Worm (Caenorhabditis elegans): ENCODE results near the gene Y54G2A.52.
"Not testable (repeated sequence)": the region's sequence is repeated elsewhere in the genome, so short reads cannot be mapped to it uniquely, and the experiment has no call there.

Y54G2A.52 gene

ce11 chrIV:2782793-2783540, 15.5 kb downstream of the Y54G2A.52 start, which contains the start of gene Y54G2A.12 (continued):
- TF ChIP-seq tlf-1 (GFP tag; optimal IDR thresholded peaks at IDR 0.05) (peak; percentile 53), Y79H2A.3 (GFP tag; conservative IDR thresholded peaks at IDR 0.05) (0 out of 2 replicates have a peak, but pooled peaks have one; percentile 11)

- TF ChIP-seq lir-1 (GFP tag; conservative IDR thresholded peaks at IDR 0.05); sdz-38 (tag; optimal IDR thresholded peaks at IDR 0.05); him-1 (tag; optimal IDR thresholded peaks at IDR 0.05): not testable (repeated sequence)
These were observed 20.6 kb downstream of the Y54G2A.52 start, which contains the start of gene Y54G2A.72 for ce11 chrIV:2777841-2778240. Gene Y54G2A.72 (plus strand): TSS chrIV:2778141.

- no peak for TF ChIP-seq dpl-1 (GFP tag; optimal IDR thresholded peaks at IDR 0.05)
- TF ChIP-seq Y53F4B.3 (GFP tag; IDR thresholded peaks at IDR 0.05), result no peak
- TF ChIP-seq xnd-1 (tag; optimal IDR thresholded peaks at IDR 0.05), result peak; percentile 6
- no peak for TF ChIP-seq F39B2.1 (GFP tag; IDR thresholded peaks at IDR 0.05)
- no peak for TF ChIP-seq efl-1 (GFP tag; optimal IDR thresholded peaks at IDR 0.05)
- no peak for TF ChIP-seq attf-5 (GFP tag; optimal IDR thresholded peaks at IDR 0.05)
- TF ChIP-seq nfyb-1 (GFP tag; IDR thresholded peaks at IDR 0.05), result no peak
- no peak for TF ChIP-seq F23B12.7 (tag; optimal IDR thresholded peaks at IDR 0.05; ENCODE audit: insufficient read depth)
- no peak for TF ChIP-seq ceh-40 (GFP tag; IDR thresholded peaks at IDR 0.05)
- peak; percentile 6 for TF ChIP-seq hrde-1 (tag; optimal IDR thresholded peaks at IDR 0.05; ENCODE audit: borderline replicate concordance)
- TF ChIP-seq ztf-18 (tag; optimal IDR thresholded peaks at IDR 0.05), result peak; percentile 84
- TF ChIP-seq Y95B8A.8 (GFP tag; IDR thresholded peaks at IDR 0.05), result 0 out of 2 replicates have a peak, but pooled peaks have one; percentile 27
- TF ChIP-seq tbx-9 (tag; optimal IDR thresholded peaks at IDR 0.05; ENCODE audit: borderline replicate concordance), result no peak
These were observed 21.8 kb downstream of the Y54G2A.52 start for ce11 chrIV:2776733-2777132.

ce11 chrIV:2775992-2776630, 22.4 kb downstream of the Y54G2A.52 start:
- TF ChIP-seq egrh-3 (GFP tag; IDR thresholded peaks at IDR 0.05) (peak; percentile 51; the same call in 1 of the 2 replicates), mcd-1 (GFP tag; IDR thresholded peaks at IDR 0.05) (peak; percentile 44; the same call in 1 of the 2 replicates), nfyb-1 (GFP tag; IDR thresholded peaks at IDR 0.05) (peak; percentile 54; the same call in 1 of the 2 replicates), hmg-1.2 (GFP tag; IDR thresholded peaks at IDR 0.05) (peak; percentile 78), D2030.7 (GFP tag; IDR thresholded peaks at IDR 0.05) (no peak), cebp-1 (GFP tag; IDR thresholded peaks at IDR 0.05) (no peak), cebp-1 (tag; optimal IDR thresholded peaks at IDR 0.05) (peak; percentile 43), zfh-2 (GFP tag; conservative IDR thresholded peaks at IDR 0.05) (peak; percentile 95), mes-4 (tag; optimal IDR thresholded peaks at IDR 0.05) (no peak), pbrm-1 (GFP tag; IDR thresholded peaks at IDR 0.05) (0 out of 2 replicates have a peak, but pooled peaks have one; percentile 38), dox-1 (GFP tag; IDR thresholded peaks at IDR 0.05) (peak; percentile 26; the same call in 1 of the 2 replicates), K12H6.12 (tag; optimal IDR thresholded peaks at IDR 0.05) (peak; percentile 39)

ce11 chrIV:2774500-2774899, 24.0 kb downstream of the Y54G2A.52 start:
- no peak for TF ChIP-seq hmg-20 (GFP tag; IDR thresholded peaks at IDR 0.05)
- TF ChIP-seq let-607 (tag; optimal IDR thresholded peaks at IDR 0.05), result peak in 1 of 2 experiments; percentile 25
- TF ChIP-seq mcd-1 (GFP tag; IDR thresholded peaks at IDR 0.05), result peak; percentile 55; the same call in 1 of the 2 replicates
- no peak for TF ChIP-seq ztf-22 (GFP tag; optimal IDR thresholded peaks at IDR 0.05)
- peak; percentile 71 for TF ChIP-seq B0336.3 (GFP tag; IDR thresholded peaks at IDR 0.05)
- no peak for TF ChIP-seq Y67H2A.10 (GFP tag; conservative IDR thresholded peaks at IDR 0.05)
- peak; percentile 54; the same call in 1 of the 2 replicates for TF ChIP-seq nfyb-1 (GFP tag; IDR thresholded peaks at IDR 0.05)
- peak; percentile 73 for TF ChIP-seq chd-7 (tag; optimal IDR thresholded peaks at IDR 0.05)
- no peak for TF ChIP-seq xnd-1 (tag; optimal IDR thresholded peaks at IDR 0.05)
- peak; percentile 79 for TF ChIP-seq pha-4 (tag; optimal IDR thresholded peaks at IDR 0.05)
- peak; percentile 83 for TF ChIP-seq ekl-4 (GFP tag; IDR thresholded peaks at IDR 0.05)
- TF ChIP-seq nfya-1 (tag; optimal IDR thresholded peaks at IDR 0.05; ENCODE audit: borderline replicate concordance, insufficient read depth), result no peak
- TF ChIP-seq zim-3 (tag; optimal IDR thresholded peaks at IDR 0.05), result no peak
- TF ChIP-seq ztf-26 (tag; optimal IDR thresholded peaks at IDR 0.05), result peak; percentile 41

Data from whole organism, young adult.